Fruit fly (Drosophila melanogaster): ENCODE data around the gene Shc.
A peak's percentile ranks its signal among the peaks of the same experiment; 100 is the strongest.

Gene Shc

dm6 chr3L:9426656-9427294 is at the start of gene Shc, which contains the start of gene Atat:
TSS of gene Shc (plus strand) at chr3L:9427010.
TSS of gene Atat (minus strand) at chr3L:9426758.
- TF ChIP-seq noc (tag; optimal IDR thresholded peaks at IDR 0.05), result peak; percentile 97

dm6 chr3L:9377198-9378035 is 49.4 kb upstream of the Shc start, which contains the start of gene Hsp26:
TSS of gene Hsp26 (minus strand) at chr3L:9377427.
- peak; percentile 88 for TF ChIP-seq noc (tag; optimal IDR thresholded peaks at IDR 0.05)

- TF ChIP-seq noc (tag; optimal IDR thresholded peaks at IDR 0.05), result no peak
These were observed 47.1 kb upstream of the Shc start, which contains the start of gene Hsp67Ba for dm6 chr3L:9379484-9380343. TSS of gene Hsp67Ba (minus strand) at chr3L:9379534.

DNA sequence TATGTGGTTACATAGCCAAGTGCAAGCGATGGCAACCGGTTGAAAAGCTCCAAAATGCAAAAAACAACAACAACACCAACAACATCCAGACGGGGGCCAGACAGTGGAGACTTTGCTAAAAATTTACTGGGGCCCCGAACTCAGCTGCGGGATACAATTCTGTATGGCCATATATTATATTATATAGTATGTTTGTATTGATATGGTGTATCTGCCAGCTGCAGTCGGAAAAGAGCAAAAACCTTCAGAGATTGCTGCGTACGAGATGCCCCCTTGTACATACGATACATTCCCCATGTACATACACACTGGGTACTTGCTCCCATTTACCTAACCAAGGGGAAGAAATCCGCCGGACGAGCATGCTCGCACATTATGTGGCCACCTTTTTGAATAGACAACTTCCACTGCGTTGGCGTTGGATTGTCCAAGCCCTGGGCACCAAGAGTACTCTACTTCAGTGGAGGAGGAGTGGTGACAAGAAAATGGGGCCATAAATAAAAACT is 46.4 kb upstream of the Shc start:
- no peak for TF ChIP-seq noc (tag; optimal IDR thresholded peaks at IDR 0.05)

dm6 chr3L:9381602-9382001 is 45.2 kb upstream of the Shc start, which contains the start of gene Hsp23:
TSS of gene Hsp23 (plus strand) at chr3L:9381882.
- TF ChIP-seq noc (tag; optimal IDR thresholded peaks at IDR 0.05), result no peak

dm6 chr3L:9383345-9384075 is 43.3 kb upstream of the Shc start, which contains the start of gene Hsp27:
TSS of gene Hsp27 (plus strand) at chr3L:9384063.
- TF ChIP-seq noc (tag; optimal IDR thresholded peaks at IDR 0.05), result peak; percentile 98

DNA sequence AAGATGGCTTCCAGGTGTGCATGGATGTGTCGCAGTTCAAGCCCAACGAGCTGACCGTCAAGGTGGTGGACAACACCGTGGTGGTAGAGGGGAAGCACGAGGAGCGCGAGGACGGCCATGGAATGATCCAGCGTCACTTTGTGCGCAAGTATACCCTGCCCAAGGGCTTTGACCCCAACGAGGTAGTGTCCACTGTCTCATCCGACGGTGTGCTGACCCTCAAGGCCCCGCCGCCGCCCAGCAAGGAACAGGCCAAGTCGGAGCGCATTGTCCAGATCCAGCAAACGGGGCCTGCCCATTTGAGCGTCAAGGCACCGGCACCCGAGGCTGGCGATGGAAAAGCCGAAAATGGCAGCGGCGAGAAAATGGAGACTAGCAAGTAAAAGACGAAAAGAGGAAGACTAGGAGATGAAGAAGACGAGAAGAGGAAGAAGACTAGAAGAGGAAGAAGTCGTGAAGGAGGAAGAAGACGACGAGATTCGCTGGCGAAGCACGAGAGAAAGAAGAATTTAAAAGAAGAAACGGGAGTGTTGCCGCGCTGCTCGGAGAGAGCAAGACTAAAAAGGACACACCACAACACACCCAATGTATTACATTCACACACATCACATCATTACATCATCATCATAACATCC is 42.2 kb upstream of the Shc start:
- TF ChIP-seq noc (tag; optimal IDR thresholded peaks at IDR 0.05), result no peak

DNA sequence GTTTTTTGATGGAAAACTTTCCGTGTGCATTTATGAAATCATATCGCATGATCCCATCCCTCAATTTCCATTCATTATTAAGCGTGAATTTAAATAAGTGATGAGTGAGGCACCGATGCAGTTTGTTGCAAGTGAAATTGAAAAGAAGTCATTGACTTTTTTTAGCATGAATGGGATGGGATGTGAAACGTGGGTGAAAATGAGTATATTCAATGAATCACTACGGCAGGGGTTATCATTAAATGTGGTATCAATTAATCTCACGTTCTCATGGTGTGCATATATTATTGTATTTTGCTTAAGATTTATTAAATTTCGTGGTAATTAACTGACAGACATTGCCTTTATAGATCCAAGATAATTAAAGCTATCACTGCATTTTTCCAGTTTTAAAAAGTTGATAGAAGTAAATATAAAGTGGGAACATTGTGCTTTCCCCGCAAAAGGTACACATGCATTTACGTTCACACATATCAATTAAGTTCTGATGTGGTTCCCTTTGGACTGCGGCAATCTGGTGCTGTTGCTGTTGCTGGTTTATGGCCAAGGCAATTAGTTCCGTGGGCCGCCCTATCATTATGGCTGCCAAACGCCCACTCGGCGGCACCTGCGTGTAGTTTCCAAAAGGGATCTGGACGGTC is 35.4 kb upstream of the Shc start:
- TF ChIP-seq noc (tag; optimal IDR thresholded peaks at IDR 0.05), result no peak

DNA sequence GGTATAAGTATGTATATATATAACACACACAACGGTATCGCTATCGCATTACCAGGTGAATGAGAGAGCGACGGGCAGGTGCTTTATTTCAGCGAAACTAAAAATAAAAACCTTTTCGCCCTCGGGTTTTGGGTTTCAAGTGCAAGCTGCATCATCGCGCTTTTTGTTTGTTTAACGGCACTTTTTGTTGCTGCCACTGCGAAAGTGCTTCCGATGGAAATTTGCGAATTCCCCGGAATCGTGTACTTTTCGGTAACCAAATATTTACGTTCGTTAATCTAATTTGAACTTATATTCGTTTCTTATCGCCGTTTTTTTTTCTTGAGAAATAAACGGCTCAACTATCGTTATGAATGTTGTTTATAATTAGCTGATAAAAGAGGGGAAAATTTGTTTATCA is 30.8 kb upstream of the Shc start:
- TF ChIP-seq noc (tag; optimal IDR thresholded peaks at IDR 0.05), result no peak

dm6 chr3L:9396704-9397103 is 30.1 kb upstream of the Shc start:
- no peak for TF ChIP-seq noc (tag; optimal IDR thresholded peaks at IDR 0.05)

DNA sequence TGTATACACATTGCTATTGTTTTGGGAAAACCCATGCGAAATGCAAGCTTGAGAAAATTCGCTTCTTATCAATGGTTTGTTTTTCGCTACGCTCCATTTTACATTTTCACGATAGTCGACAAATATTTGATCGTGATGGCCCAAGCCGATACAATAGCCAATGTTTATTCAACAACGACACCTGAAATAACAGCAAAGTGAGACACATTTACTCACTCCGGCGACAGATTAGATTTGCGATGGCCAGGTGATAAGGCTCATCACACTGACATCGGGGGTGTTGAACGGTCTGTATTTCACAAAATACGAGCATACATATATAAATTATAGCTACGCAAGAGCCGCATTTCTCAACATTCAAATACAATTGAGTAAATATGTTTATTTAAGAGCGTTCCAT is 29.7 kb upstream of the Shc start:
- TF ChIP-seq noc (tag; optimal IDR thresholded peaks at IDR 0.05), result peak; percentile 89

DNA sequence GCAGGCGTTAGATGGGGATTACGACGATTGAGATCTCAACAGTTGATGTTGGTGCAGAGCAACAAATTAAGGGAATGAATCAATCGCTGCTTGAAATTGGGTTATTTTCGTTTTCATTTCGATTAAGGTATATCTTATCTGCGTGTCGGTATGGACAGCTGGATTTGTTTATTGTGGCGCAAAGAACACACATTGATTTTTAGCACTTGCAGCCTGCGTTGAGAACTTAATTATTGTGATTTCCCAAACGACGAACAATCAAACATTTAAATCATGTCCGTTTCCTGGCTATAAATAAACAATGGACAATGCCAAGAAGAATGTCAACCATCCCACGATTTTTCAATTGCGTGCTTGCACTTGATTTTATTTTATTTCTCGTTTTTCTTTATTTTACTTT is 28.8 kb upstream of the Shc start:
- no peak for TF ChIP-seq noc (tag; optimal IDR thresholded peaks at IDR 0.05)

DNA sequence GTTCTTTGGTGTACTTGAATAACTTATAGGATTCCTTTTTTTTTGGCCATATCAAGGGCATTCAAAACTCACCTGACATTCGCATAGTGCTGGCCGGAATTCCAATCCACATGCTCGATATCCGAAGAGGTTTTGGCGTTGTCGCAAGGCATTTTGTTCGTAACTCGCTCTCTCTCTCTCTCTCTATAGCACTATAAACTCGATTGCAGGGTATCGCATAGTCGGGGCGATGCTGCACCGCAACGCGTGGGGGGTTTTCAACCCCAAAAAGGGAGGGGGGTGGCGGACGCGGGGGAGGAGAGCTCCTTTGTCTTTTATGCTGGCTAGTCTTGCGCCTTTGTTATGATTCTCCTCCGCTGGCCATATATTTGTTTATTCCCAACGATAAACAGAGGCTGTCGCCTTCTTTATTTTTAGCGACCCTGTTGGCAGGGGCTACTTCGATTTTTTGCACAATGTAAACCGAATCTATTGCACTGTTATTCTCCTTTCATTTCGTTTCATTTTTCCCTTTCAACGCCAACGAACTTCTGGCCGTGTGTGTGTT is 28.3 kb upstream of the Shc start:
- TF ChIP-seq noc (tag; optimal IDR thresholded peaks at IDR 0.05), result no peak

Data from whole organism, larva.